Worm (Caenorhabditis elegans) whole organism, early embryonic: ENCODE data around the gene sir-2.3.

Source experiments
- B0310.2 ChIP-seq: sonication (generic microtip); optimal IDR thresholded peaks from 2 replicates; lab custom pipeline; 2016; ENCODE audit warnings: mild to moderate bottlenecking, missing genetic modification characterization, missing compliant biosample characterization
- flt-1 ChIP-seq: fragments of 200-800 bp; sonication (Bioruptor generic); IDR thresholded peaks from 2 replicates; pipeline ENCODE4 v1.3.6; 2022; ENCODE audit warnings: missing genetic modification characterization, missing compliant biosample characterization
- pes-1 ChIP-seq: fragments of 200-800 bp; sonication (Bioruptor generic); IDR thresholded peaks from 2 replicates; pipeline ENCODE4 v1.3.6; 2022; ENCODE audit warnings: missing genetic modification reagents, missing genetic modification characterization, missing compliant biosample characterization

DNA sequence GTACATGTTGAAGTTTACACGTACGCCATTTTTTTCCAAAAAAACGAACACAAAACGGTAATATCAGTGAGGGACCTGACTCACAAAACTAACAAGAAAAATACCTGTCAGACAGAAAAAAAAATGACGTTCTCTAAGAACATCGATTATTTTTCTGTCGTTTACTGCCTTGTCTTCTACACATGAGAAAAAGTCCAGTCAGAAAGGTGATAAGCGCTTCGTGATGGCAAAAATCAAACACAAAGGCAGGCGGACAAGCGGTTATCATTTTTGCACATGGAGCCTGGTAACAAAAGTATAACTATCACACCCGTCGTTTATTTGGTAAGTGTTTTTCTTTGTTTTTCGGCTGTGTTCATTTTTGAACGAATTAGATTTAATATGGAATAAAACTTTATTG is 2.3 kb downstream of the sir-2.3 start, which contains the start of gene F46G10.4:
- no peak for TF ChIP-seq flt-1
- TF ChIP-seq pes-1 (GFP tag; lab: Robert Waterston, UW) = no peak
- TF ChIP-seq B0310.2 = no peak
